In genomic region chr3L:17961608-17962007, dm6 we compare ENCODE assay signal across 4 fruit fly cellular contexts.
TF ChIP-seq lines count a peak whose summit lies in the region.

No protein-coding gene starts in this region.

TF ChIP-seq in whole organism, adult, 20 proteins besides CTCF, POLR2A, EP300 and RAD21 (continued from another document):
- TF ChIP-seq CG7045 (GFP tag; optimal IDR thresholded peaks at IDR 0.05; lab: Kevin White, UChicago), result peak; percentile 8
- no peak for TF ChIP-seq pad (GFP tag; optimal IDR thresholded peaks at IDR 0.05; lab: Kevin White, UChicago)

TF ChIP-seq in whole organism, embryonic, 481 proteins besides CTCF, POLR2A, EP300 and RAD21 (continued from another document and continues in another):
- TF ChIP-seq danr (GFP tag; IDR thresholded peaks at IDR 0.05; lab: Robert Waterston, UW) (no peak), pnt (GFP tag; optimal IDR thresholded peaks at IDR 0.05; lab: Kevin White, UChicago) (no peak), Deaf1 (tag; optimal IDR thresholded peaks at IDR 0.05; lab: Kevin White, UChicago) (peak; percentile 73), GATAe (GFP tag; conservative IDR thresholded peaks at IDR 0.05; lab: Robert Waterston, UW) (0 out of 2 replicates have a peak, but pooled peaks have one; percentile 15), ken (GFP tag; IDR thresholded peaks at IDR 0.05; lab: Robert Waterston, UW) (0 out of 3 replicates have a peak, but pooled peaks have one; percentile 15), lilli (GFP tag; optimal IDR thresholded peaks at IDR 0.05; lab: Kevin White, UChicago) (peak; percentile 2), CG4328 (GFP tag; optimal IDR thresholded peaks at IDR 0.05; lab: Kevin White, UChicago) (no peak), CG10267 (tag; optimal IDR thresholded peaks at IDR 0.05; lab: Kevin White, UChicago) (no peak), amos (GFP tag; IDR thresholded peaks at IDR 0.05; lab: Robert Waterston, UW; ENCODE audit: partially characterized antibody) (peak; percentile 47; the same call in 1 of the 2 replicates), sob (GFP tag; IDR thresholded peaks at IDR 0.05; lab: Robert Waterston, UW) (peak; percentile 55; the same call in 1 of the 2 replicates), phol (tag; optimal IDR thresholded peaks at IDR 0.05; lab: Kevin White, UChicago) (no peak), BEAF-32 (GFP tag; optimal IDR thresholded peaks at IDR 0.05; lab: Kevin White, UChicago) (no peak), cas (GFP tag; IDR thresholded peaks at IDR 0.05; lab: Robert Waterston, UW) (peak; percentile 24; the same call in 1 of the 2 replicates), exex (tag; optimal IDR thresholded peaks at IDR 0.05; lab: Kevin White, UChicago) (peak; percentile 44), sim (GFP tag; IDR thresholded peaks at IDR 0.05; lab: Robert Waterston, UW) (no peak), Bgb (GFP tag; IDR thresholded peaks at IDR 0.05; lab: Robert Waterston, UW; ENCODE audit: partially characterized antibody) (peak; percentile 68), CG15479 (GFP tag; optimal IDR thresholded peaks at IDR 0.05; lab: Kevin White, UChicago) (no peak), wdn (GFP tag; IDR thresholded peaks at IDR 0.05; lab: Robert Waterston, UW) (0 out of 2 replicates have a peak, but pooled peaks have one; percentile 11), CG18599 (GFP tag; optimal IDR thresholded peaks at IDR 0.05; lab: Kevin White, UChicago) (peak; percentile 44), Atf6 (GFP tag; IDR thresholded peaks at IDR 0.05; lab: Robert Waterston, UW) (peak; percentile 61; the same call in 1 of the 2 replicates), CrebB (tag; optimal IDR thresholded peaks at IDR 0.05; lab: Kevin White, UChicago) (peak; percentile 43), CG18619 (GFP tag; optimal IDR thresholded peaks at IDR 0.05; lab: Kevin White, UChicago) (peak; percentile 22), gce (GFP tag; IDR thresholded peaks at IDR 0.05; lab: Robert Waterston, UW) (peak; percentile 55; the same call in 1 of the 3 replicates), CG2120 (GFP tag; optimal IDR thresholded peaks at IDR 0.05; lab: Kevin White, UChicago) (peak; percentile 3), fd64A (GFP tag; optimal IDR thresholded peaks at IDR 0.05; lab: Kevin White, UChicago) (no peak), CG13296 (GFP tag; optimal IDR thresholded peaks at IDR 0.05; lab: Kevin White, UChicago) (peak; percentile 1), ci (GFP tag; IDR thresholded peaks at IDR 0.05; lab: Robert Waterston, UW) (peak; percentile 72; the same call in 2 of the 3 replicates), Pdp1 (GFP tag; optimal IDR thresholded peaks at IDR 0.05; lab: Kevin White, UChicago) (peak in 1 of 2 experiments; percentile 39), Sry-β (GFP tag; optimal IDR thresholded peaks at IDR 0.05; lab: Kevin White, UChicago) (no peak), NfI (GFP tag; optimal IDR thresholded peaks at IDR 0.05; lab: Kevin White, UChicago) (peak; percentile 26), lab (GFP tag; optimal IDR thresholded peaks at IDR 0.05; lab: Kevin White, UChicago) (peak; percentile 74), Jarid2 (GFP tag; optimal IDR thresholded peaks at IDR 0.05; lab: Kevin White, UChicago) (peak; percentile 93), toy (GFP tag; IDR thresholded peaks at IDR 0.05; lab: Robert Waterston, UW) (no peak), Drgx (GFP tag; IDR thresholded peaks at IDR 0.05; lab: Robert Waterston, UW) (peak; percentile 36), CG9932 (GFP tag; IDR thresholded peaks at IDR 0.05; lab: Robert Waterston, UW) (no peak), scrt (GFP tag; optimal IDR thresholded peaks at IDR 0.05; lab: Kevin White, UChicago) (peak; percentile 48), wek (GFP tag; optimal IDR thresholded peaks at IDR 0.05; lab: Kevin White, UChicago) (no peak), E2f2 (GFP tag; IDR thresholded peaks at IDR 0.05; lab: Robert Waterston, UW) (0 out of 2 replicates have a peak, but pooled peaks have one; percentile 23), CG6813 (GFP tag; optimal IDR thresholded peaks at IDR 0.05; lab: Kevin White, UChicago) (peak; percentile 20), CG6854 (GFP tag; optimal IDR thresholded peaks at IDR 0.05; lab: Kevin White, UChicago) (peak; percentile 12)

TF ChIP-seq in whole organism, prepupa, 60 proteins besides CTCF, POLR2A, EP300 and RAD21 (continued from another document):
- TF ChIP-seq vri (GFP tag; optimal IDR thresholded peaks at IDR 0.05; lab: Kevin White, UChicago), result peak; percentile 70
- TF ChIP-seq CG6792 (GFP tag; optimal IDR thresholded peaks at IDR 0.05; lab: Kevin White, UChicago), result peak; percentile 2
- peak; percentile 69 for TF ChIP-seq CG6854 (GFP tag; optimal IDR thresholded peaks at IDR 0.05; lab: Kevin White, UChicago)
- peak; percentile 9 for TF ChIP-seq CG1621 (tag; optimal IDR thresholded peaks at IDR 0.05; lab: Kevin White, UChicago)
- peak; percentile 25 for TF ChIP-seq CG6808 (GFP tag; optimal IDR thresholded peaks at IDR 0.05; lab: Kevin White, UChicago)
- peak; percentile 70 for TF ChIP-seq svp (GFP tag; lab: Kevin White, UChicago)
- peak; percentile 38 for TF ChIP-seq fd85E (GFP tag; optimal IDR thresholded peaks at IDR 0.05; lab: Kevin White, UChicago)
- TF ChIP-seq Hr4 (GFP tag; optimal IDR thresholded peaks at IDR 0.05; lab: Kevin White, UChicago), result no peak
- TF ChIP-seq Sox102F (GFP tag; optimal IDR thresholded peaks at IDR 0.05; lab: Kevin White, UChicago), result peak; percentile 7
- TF ChIP-seq CG6163 (GFP tag; IDR thresholded peaks at IDR 0.05; lab: Robert Waterston, UW), result 0 out of 3 replicates have a peak, but pooled peaks have one; percentile 35
- no peak for TF ChIP-seq Hr38 (GFP tag; optimal IDR thresholded peaks at IDR 0.05; lab: Kevin White, UChicago)
- no peak for TF ChIP-seq spab (GFP tag; optimal IDR thresholded peaks at IDR 0.05; lab: Kevin White, UChicago)
- peak; percentile 35 for TF ChIP-seq Eip93F (GFP tag; optimal IDR thresholded peaks at IDR 0.05; lab: Kevin White, UChicago)
- TF ChIP-seq topi (GFP tag; optimal IDR thresholded peaks at IDR 0.05; lab: Kevin White, UChicago), result peak; percentile 8
- peak; percentile 64 for TF ChIP-seq CG15336 (GFP tag; IDR thresholded peaks at IDR 0.05; lab: Robert Waterston, UW)

TF ChIP-seq in whole organism, wandering third instar larva, 38 proteins besides CTCF, POLR2A, EP300 and RAD21 (continued from another document):
- TF ChIP-seq Hr78 (GFP tag; optimal IDR thresholded peaks at IDR 0.05; lab: Kevin White, UChicago) (no peak), dsf (GFP tag; optimal IDR thresholded peaks at IDR 0.05; lab: Kevin White, UChicago; ENCODE audit: borderline replicate concordance) (no peak), CG32264 (GFP tag; optimal IDR thresholded peaks at IDR 0.05; lab: Kevin White, UChicago) (peak; percentile 17), foxo (GFP tag; optimal IDR thresholded peaks at IDR 0.05; lab: Kevin White, UChicago) (no peak), ey (GFP tag; optimal IDR thresholded peaks at IDR 0.05; lab: Kevin White, UChicago) (no peak), br (GFP tag; optimal IDR thresholded peaks at IDR 0.05; lab: Kevin White, UChicago) (peak; percentile 39), Dfd (GFP tag; optimal IDR thresholded peaks at IDR 0.05; lab: Kevin White, UChicago) (no peak), lola (GFP tag; optimal IDR thresholded peaks at IDR 0.05; lab: Kevin White, UChicago) (no peak), Mio (GFP tag; optimal IDR thresholded peaks at IDR 0.05; lab: Kevin White, UChicago) (no peak)
